Fruit fly (Drosophila melanogaster) whole organism, embryonic: ENCODE measurements around the gene thoc6.

ENCODE experiments used
- CG10366 ChIP-seq: fragments of 200-800 bp; sonication (Bioruptor generic); IDR thresholded peaks from 2 replicates; pipeline ENCODE4 v1.3.6; 2022; ENCODE audit warnings: missing biosample characterization, missing genetic modification characterization
- CG11695 ChIP-seq: fragments of 200-800 bp; sonication (Bioruptor generic); IDR thresholded peaks from 3 replicates; pipeline ENCODE4 v1.3.6; 2022; ENCODE audit warnings: missing biosample characterization, missing genetic modification characterization
- CG13123 ChIP-seq: fragments of 200-800 bp; sonication (Bioruptor generic); optimal IDR thresholded peaks from 2 replicates; lab custom pipeline; 2016; ENCODE audit warnings: missing biosample characterization, missing genetic modification characterization
- CG13424 ChIP-seq: fragments of 200-800 bp; sonication (Bioruptor generic); optimal IDR thresholded peaks from 2 replicates; lab custom pipeline; 2019; ENCODE audit warnings: missing biosample characterization, mild to moderate bottlenecking, missing genetic modification characterization, moderate library complexity
- CG14441 ChIP-seq: fragments of 200-800 bp; sonication (Bioruptor generic); IDR thresholded peaks from 2 replicates; pipeline ENCODE4 v1.3.6; 2022; ENCODE audit warnings: missing biosample characterization, missing genetic modification characterization
- CG14710 ChIP-seq: fragments of 200-800 bp; sonication (Bioruptor generic); optimal IDR thresholded peaks from 3 replicates; lab custom pipeline; 2019; ENCODE audit warnings: missing biosample characterization, mild to moderate bottlenecking, missing genetic modification characterization, moderate library complexity
- CG15011 ChIP-seq: fragments of 200-800 bp; sonication (Bioruptor generic); optimal IDR thresholded peaks from 3 replicates; lab custom pipeline; 2018; ENCODE audit warnings: missing biosample characterization, mild to moderate bottlenecking, missing genetic modification characterization
- CG1603 ChIP-seq: fragments of 200-800 bp; sonication (Bioruptor generic); optimal IDR thresholded peaks from 2 replicates; lab custom pipeline; 2019; ENCODE audit warnings: missing biosample characterization, mild to moderate bottlenecking, missing genetic modification characterization, moderate library complexity
- CG16815 ChIP-seq: fragments of 200-800 bp; sonication (Bioruptor generic); optimal IDR thresholded peaks from 3 replicates; lab custom pipeline; 2017; ENCODE audit warnings: missing biosample characterization, mild to moderate bottlenecking, missing genetic modification characterization
- CG16863 ChIP-seq: fragments of 200-800 bp; sonication (Bioruptor generic); optimal IDR thresholded peaks from 3 replicates; lab custom pipeline; 2016; ENCODE audit warnings: missing biosample characterization, missing genetic modification characterization
- CG17328 ChIP-seq: fragments of 200-800 bp; sonication (Bioruptor generic); IDR thresholded peaks from 2 replicates; pipeline ENCODE4 v1.3.6; 2022; ENCODE audit warnings: missing biosample characterization, missing genetic modification characterization
- CG17361 ChIP-seq: fragments of 200-800 bp; sonication (Bioruptor generic); IDR thresholded peaks from 3 replicates; pipeline ENCODE4 v1.3.6; 2022; ENCODE audit warnings: missing biosample characterization, missing genetic modification characterization
- CG17385 ChIP-seq: fragments of 200-800 bp; sonication (Bioruptor generic); optimal IDR thresholded peaks from 3 replicates; lab custom pipeline; 2018; ENCODE audit warnings: missing biosample characterization, mild to moderate bottlenecking, missing genetic modification characterization
- CG18476 ChIP-seq: fragments of 200-800 bp; sonication (Bioruptor generic); optimal IDR thresholded peaks from 2 replicates; lab custom pipeline; 2016; ENCODE audit warnings: missing biosample characterization, mild to moderate bottlenecking, missing genetic modification characterization
- CG32532 ChIP-seq: fragments of 200-800 bp; sonication (Bioruptor generic); IDR thresholded peaks from 2 replicates; pipeline ENCODE4 v1.3.6; 2022; ENCODE audit warnings: missing biosample characterization, missing genetic modification characterization
- CG32772 ChIP-seq: fragments of 200-800 bp; sonication (Bioruptor generic); IDR thresholded peaks from 2 replicates; pipeline ENCODE4 v1.3.6; 2022; ENCODE audit warnings: missing biosample characterization, missing genetic modification characterization
- CG3995 ChIP-seq: fragments of 200-800 bp; sonication (Bioruptor generic); optimal IDR thresholded peaks from 3 replicates; lab custom pipeline; 2016; ENCODE audit warnings: missing biosample characterization, missing genetic modification characterization
- CG7372 ChIP-seq: fragments of 200-800 bp; sonication (Bioruptor generic); IDR thresholded peaks from 2 replicates; pipeline ENCODE4 v1.3.6; 2022; ENCODE audit warnings: missing biosample characterization, missing genetic modification characterization
- CG7987 ChIP-seq: fragments of 200-800 bp; sonication (Bioruptor generic); optimal IDR thresholded peaks from 2 replicates; lab custom pipeline; 2018; ENCODE audit warnings: missing biosample characterization, mild to moderate bottlenecking, missing genetic modification characterization, moderate library complexity
- CG8089 ChIP-seq: fragments of 200-800 bp; sonication (Bioruptor generic); optimal IDR thresholded peaks from 3 replicates; lab custom pipeline; 2016; ENCODE audit warnings: missing biosample characterization, missing genetic modification characterization
- Deaf1 ChIP-seq: fragments of 200-800 bp; optimal IDR thresholded peaks from 3 replicates; lab custom pipeline; 2019; ENCODE audit warnings: missing biosample characterization, mild to moderate bottlenecking, missing genetic modification characterization, moderate library complexity
- Ets65A ChIP-seq: fragments of 200-800 bp; sonication (Bioruptor generic); peaks from one replicate; lab custom pipeline; 2016; ENCODE audit warnings: missing biosample characterization, missing genetic modification characterization
- HLH3B ChIP-seq: fragments of 200-800 bp; sonication (Bioruptor generic); IDR thresholded peaks from 2 replicates; pipeline ENCODE4 v1.3.6; 2022; ENCODE audit warnings: missing biosample characterization, missing genetic modification characterization
- Hsf ChIP-seq: fragments of 200-800 bp; sonication (Bioruptor generic); optimal IDR thresholded peaks from 3 replicates; lab custom pipeline; 2016; ENCODE audit warnings: missing biosample characterization, missing genetic modification characterization
- Med ChIP-seq: fragments of 200-800 bp; sonication (Bioruptor generic); peaks from one replicate; lab custom pipeline; 2016; ENCODE audit warnings: missing biosample characterization, missing genetic modification characterization, mild to moderate bottlenecking, inconsistent platforms, moderate library complexity
- NFAT ChIP-seq: fragments of 200-800 bp; sonication (Bioruptor generic); IDR thresholded peaks from 2 replicates; pipeline ENCODE4 v1.3.6; 2022; ENCODE audit warnings: missing biosample characterization, missing genetic modification characterization
- Sox102F ChIP-seq: fragments of 200-800 bp; sonication (Bioruptor generic); optimal IDR thresholded peaks from 2 replicates; lab custom pipeline; 2018; ENCODE audit warnings: missing biosample characterization, mild to moderate bottlenecking, missing genetic modification characterization, moderate library complexity
- Trl ChIP-seq, 3 experiments: fragments of >200 bp in 2 of 3; fragments of 200-800 bp in 1 of 3; sonication (Bioruptor generic) in 1 of 3; optimal IDR thresholded peaks; 2 replicates in 1 of 3; 3 replicates in 2 of 3; lab custom pipeline; 2016 to 2017; ENCODE audit warnings: missing biosample characterization in 1 of 3, missing genetic modification characterization in 1 of 3
- Xbp1 ChIP-seq: fragments of 200-800 bp; sonication (Bioruptor generic); optimal IDR thresholded peaks from 3 replicates; lab custom pipeline; 2016; ENCODE audit warnings: missing biosample characterization, mild to moderate bottlenecking, missing genetic modification characterization
- Xrp1 ChIP-seq: fragments of 200-800 bp; sonication (Bioruptor generic); IDR thresholded peaks from 2 replicates; pipeline ENCODE4 v1.3.6; 2022; ENCODE audit warnings: missing biosample characterization, missing genetic modification characterization
- bbx ChIP-seq: fragments of 200-800 bp; sonication (Bioruptor generic); IDR thresholded peaks from 2 replicates; pipeline ENCODE4 v1.3.6; 2022; ENCODE audit warnings: missing biosample characterization, missing genetic modification characterization; ENCODE audit not compliant: partially characterized antibody
- ci ChIP-seq: fragments of 200-800 bp; sonication (Bioruptor generic); IDR thresholded peaks from 3 replicates; pipeline ENCODE4 v1.3.6; 2022; ENCODE audit warnings: missing biosample characterization, missing genetic modification characterization
- crp ChIP-seq, 2 experiments: fragments of 200-800 bp; sonication (Bioruptor generic); optimal IDR thresholded peaks; 2 replicates in 1 of 2; 3 replicates in 1 of 2; lab custom pipeline; 2017; ENCODE audit warnings: missing biosample characterization in 2 of 2, missing genetic modification characterization in 2 of 2, mild to moderate bottlenecking in 1 of 2, moderate library complexity in 1 of 2
- dysf ChIP-seq: fragments of 200-800 bp; sonication (Bioruptor generic); IDR thresholded peaks from 3 replicates; pipeline ENCODE4 v1.3.6; 2022; ENCODE audit warnings: missing biosample characterization, missing genetic modification characterization
- gce ChIP-seq: fragments of 200-800 bp; sonication (Bioruptor generic); IDR thresholded peaks from 3 replicates; pipeline ENCODE4 v1.3.6; 2022; ENCODE audit warnings: missing biosample characterization, missing genetic modification characterization
- knrl ChIP-seq: fragments of 200-800 bp; sonication (Bioruptor generic); IDR thresholded peaks from 3 replicates; pipeline ENCODE4 v1.3.6; 2022; ENCODE audit warnings: missing biosample characterization, missing genetic modification characterization; ENCODE audit not compliant: partially characterized antibody
- lmd ChIP-seq: fragments of 200-800 bp; sonication (Bioruptor generic); IDR thresholded peaks from 2 replicates; pipeline ENCODE4 v1.3.6; 2022; ENCODE audit warnings: missing biosample characterization, missing genetic modification characterization
- peb ChIP-seq: fragments of 200-800 bp; sonication (Bioruptor generic); IDR thresholded peaks from 2 replicates; pipeline ENCODE4 v1.3.6; 2022; ENCODE audit warnings: missing biosample characterization, missing genetic modification characterization
- ranshi ChIP-seq: fragments of 200-800 bp; sonication (Bioruptor generic); IDR thresholded peaks from 2 replicates; pipeline ENCODE4 v1.3.6; 2022; ENCODE audit warnings: missing biosample characterization, missing genetic modification characterization
- scrt ChIP-seq: fragments of 200-800 bp; sonication (Bioruptor generic); optimal IDR thresholded peaks from 2 replicates; lab custom pipeline; 2018; ENCODE audit warnings: missing biosample characterization, mild to moderate bottlenecking, missing genetic modification characterization, moderate library complexity
- sisA ChIP-seq: fragments of 200-800 bp; sonication (Bioruptor generic); IDR thresholded peaks from 2 replicates; pipeline ENCODE4 v1.3.6; 2022; ENCODE audit warnings: missing biosample characterization, missing genetic modification characterization
- slbo ChIP-seq: fragments of 200-800 bp; sonication (Bioruptor generic); IDR thresholded peaks from 2 replicates; pipeline ENCODE4 v1.3.6; 2022; ENCODE audit warnings: missing biosample characterization, missing genetic modification characterization
- ssp ChIP-seq: fragments of 200-800 bp; sonication (Bioruptor generic); IDR thresholded peaks from 2 replicates; pipeline ENCODE4 v1.3.6; 2022; ENCODE audit warnings: missing biosample characterization, missing genetic modification characterization
- vvl ChIP-seq: fragments of 200-800 bp; sonication (Bioruptor generic); IDR thresholded peaks from 2 replicates; pipeline ENCODE4 v1.3.6; 2022; ENCODE audit warnings: missing biosample characterization, missing genetic modification characterization
- z ChIP-seq: fragments of 200-800 bp; sonication (Bioruptor generic); IDR thresholded peaks from 3 replicates; pipeline ENCODE4 v1.3.6; 2022; ENCODE audit warnings: missing biosample characterization, missing genetic modification characterization
- zfh1 ChIP-seq: fragments of 200-800 bp; sonication (Bioruptor generic); IDR thresholded peaks from 3 replicates; pipeline ENCODE4 v1.3.6; 2022; ENCODE audit warnings: missing biosample characterization, missing genetic modification characterization

The thoc6 gene

DNA sequence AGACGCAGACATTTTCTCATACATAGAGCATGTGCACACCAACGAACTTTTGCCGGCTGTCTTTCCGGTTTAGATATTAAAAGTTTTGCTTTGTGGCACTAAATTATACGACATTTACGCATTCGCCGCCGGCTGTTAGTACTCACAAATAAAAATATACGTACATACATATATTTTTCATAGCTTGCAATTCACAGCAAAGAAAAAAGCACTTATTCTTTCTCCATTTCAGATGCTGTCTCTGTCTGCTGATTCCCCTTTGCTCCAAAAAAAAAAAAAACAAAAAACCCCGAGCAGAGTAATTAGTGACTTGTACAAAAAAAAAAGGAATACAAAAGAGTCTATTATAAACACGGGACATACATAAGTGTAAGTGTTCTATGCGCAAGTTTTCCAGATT lies 16.2 kb downstream of the thoc6 start, which contains the start of gene CAH2:
TSS of gene CAH2 (plus strand) at position 301 of the 400 bp plus-strand sequence.
- no peak for TF ChIP-seq knrl (GFP tag; lab: Robert Waterston, UW)
- no peak for TF ChIP-seq CG16815
- TF ChIP-seq Ets65A, result peak; percentile 19
- TF ChIP-seq CG3995 (GFP tag; lab: Kevin White, UChicago), result no peak
- no peak for TF ChIP-seq z

DNA sequence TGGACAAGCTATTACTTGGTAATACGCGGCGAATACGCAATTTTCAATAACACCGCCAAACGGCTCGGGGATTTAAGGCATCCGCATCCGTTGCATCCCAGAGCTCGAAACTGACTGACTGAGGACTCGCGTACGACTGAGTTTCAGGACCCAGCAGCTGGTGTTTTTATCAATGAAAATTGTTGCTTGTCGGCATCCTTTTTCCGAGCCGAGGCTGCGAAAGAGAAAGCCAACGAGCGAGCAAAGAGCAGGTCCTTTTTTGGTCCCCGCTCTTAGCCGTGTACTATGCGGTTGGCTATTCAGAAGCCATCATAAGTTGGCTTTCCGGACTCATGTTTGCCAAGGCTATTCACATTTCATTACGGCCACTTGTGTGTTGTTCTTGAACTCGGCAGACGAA lies 18.1 kb downstream of the thoc6 start, which contains the start of gene Rh7:
TSS of gene Rh7 (minus strand) at position 101 of the 400 bp plus-strand sequence.
- TF ChIP-seq Deaf1 (tag; lab: Kevin White, UChicago) (peak; percentile 64), CG13424 (tag; lab: Kevin White, UChicago) (no peak), scrt (GFP tag; lab: Kevin White, UChicago) (peak; percentile 30)

DNA sequence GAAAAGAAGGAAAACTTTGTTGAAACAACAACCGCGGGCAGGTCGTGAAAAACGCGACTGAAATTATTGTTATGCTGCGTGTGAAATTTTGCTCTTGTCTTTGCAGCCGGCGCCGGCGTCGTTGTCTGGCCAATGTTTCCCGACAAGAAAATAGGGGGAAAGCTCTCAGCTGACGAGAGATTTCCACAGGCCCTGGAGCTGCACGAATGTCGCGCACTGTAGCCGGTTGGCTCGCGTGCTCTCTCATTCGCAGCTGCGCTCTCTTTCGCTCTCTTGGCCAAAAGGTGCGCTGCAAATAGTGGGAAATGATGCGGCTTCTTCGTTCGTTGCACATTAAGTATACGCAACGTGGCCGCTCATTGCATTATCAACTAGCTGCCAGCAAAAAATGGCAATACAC lies 29.8 kb downstream of the thoc6 start, which contains the start of gene CG9760:
TSS of gene CG9760 (minus strand) at position 43 of the 400 bp plus-strand sequence.
- TF ChIP-seq zfh1 (GFP tag; lab: Robert Waterston, UW) (0 out of 3 replicates have a peak, but pooled peaks have one; percentile 37), CG16863 (no peak), crp (GFP tag; optimal IDR thresholded peaks at IDR 0.05; lab: Kevin White, UChicago) (peak in 1 of 2 experiments; percentile 53), CG11695 (peak; percentile 88), CG13123 (GFP tag; lab: Kevin White, UChicago) (no peak), HLH3B (GFP tag; lab: Robert Waterston, UW) (0 out of 2 replicates have a peak, but pooled peaks have one; percentile 39), CG7372 (GFP tag; lab: Robert Waterston, UW) (peak; percentile 66; the same call in 1 of the 2 replicates), CG18476 (GFP tag; lab: Kevin White, UChicago) (no peak), Xrp1 (peak; percentile 22; the same call in 1 of the 2 replicates), slbo (GFP tag; lab: Robert Waterston, UW) (peak; percentile 25; the same call in 1 of the 2 replicates), peb (GFP tag; lab: Robert Waterston, UW) (peak; percentile 6; the same call in 1 of the 2 replicates), Sox102F (GFP tag; lab: Kevin White, UChicago) (peak; percentile 29), Trl (optimal IDR thresholded peaks at IDR 0.05; lab: Kevin White, UChicago) (peak; percentile 56 to 58), Trl (GFP tag; optimal IDR thresholded peaks at IDR 0.05; lab: Kevin White, UChicago) (no peak), CG17361 (GFP tag; lab: Robert Waterston, UW) (no peak), CG14441 (GFP tag; lab: Robert Waterston, UW) (peak; percentile 47), Ets65A (peak; percentile 56), CG8089 (GFP tag; lab: Kevin White, UChicago) (no peak), dysf (GFP tag; lab: Robert Waterston, UW) (peak; percentile 56; the same call in 2 of the 3 replicates), gce (GFP tag; lab: Robert Waterston, UW) (0 out of 3 replicates have a peak, but pooled peaks have one; percentile 12), Med (GFP tag; lab: Kevin White, UChicago) (peak; percentile 82), CG7987 (GFP tag; lab: Kevin White, UChicago) (no peak), bbx (GFP tag; lab: Robert Waterston, UW) (no peak), Hsf (peak; percentile 1), sisA (GFP tag; lab: Robert Waterston, UW) (peak; percentile 5; the same call in 1 of the 2 replicates), CG17328 (GFP tag; lab: Robert Waterston, UW) (peak; percentile 55), vvl (peak; percentile 31; the same call in 1 of the 2 replicates), CG15011 (GFP tag; lab: Kevin White, UChicago) (no peak), Xbp1 (peak; percentile 18), CG32532 (GFP tag; lab: Robert Waterston, UW) (peak; percentile 42; the same call in 1 of the 2 replicates), CG1603 (tag; lab: Kevin White, UChicago) (peak; percentile 46), CG32772 (GFP tag; lab: Robert Waterston, UW) (peak; percentile 26; the same call in 1 of the 2 replicates), CG10366 (GFP tag; lab: Robert Waterston, UW) (peak; percentile 34), CG14710 (tag; lab: Kevin White, UChicago) (no peak), ranshi (GFP tag; lab: Robert Waterston, UW) (0 out of 2 replicates have a peak, but pooled peaks have one; percentile 7), CG17385 (GFP tag; lab: Kevin White, UChicago) (peak; percentile 5), ci (peak; percentile 67), lmd (GFP tag; lab: Robert Waterston, UW) (peak; percentile 39), NFAT (GFP tag; lab: Robert Waterston, UW) (0 out of 2 replicates have a peak, but pooled peaks have one; percentile 12), ssp (GFP tag; lab: Robert Waterston, UW) (0 out of 2 replicates have a peak, but pooled peaks have one; percentile 11)
